Worm (Caenorhabditis elegans) whole organism, L2 larva: ENCODE results near the gene ZK688.7.

Experiments
- C34F6.9 ChIP-seq: fragments of 150-350 bp; optimal IDR thresholded peaks from 2 replicates; lab custom pipeline; 2014; ENCODE audit warnings: missing biosample characterization, missing genetic modification characterization
- F13H6.1 ChIP-seq: sonication (generic microtip); optimal IDR thresholded peaks from 2 replicates; lab custom pipeline; 2016; ENCODE audit warnings: missing genetic modification characterization, missing compliant biosample characterization
- ZK546.5 ChIP-seq: sonication (generic microtip); optimal IDR thresholded peaks from 2 replicates; lab custom pipeline; 2017; ENCODE audit warnings: missing biosample characterization, missing genetic modification characterization
- alr-1 ChIP-seq: fragments of 150-350 bp; optimal IDR thresholded peaks from 2 replicates; lab custom pipeline; 2014; ENCODE audit warnings: missing biosample characterization, missing genetic modification characterization
- blmp-1 ChIP-seq: sonication (generic microtip); optimal IDR thresholded peaks from 2 replicates; lab custom pipeline; 2017; ENCODE audit warnings: missing genetic modification characterization, mild to moderate bottlenecking, missing compliant biosample characterization, antibody characterized with exemption, moderate library complexity; ENCODE audit not compliant: insufficient read depth
- ceh-82 ChIP-seq: fragments of 150-350 bp; optimal IDR thresholded peaks from 2 replicates; lab custom pipeline; 2014; ENCODE audit warnings: missing biosample characterization, missing genetic modification characterization
- crh-2 ChIP-seq: sonication (generic microtip); optimal IDR thresholded peaks from 2 replicates; lab custom pipeline; 2017; ENCODE audit warnings: missing biosample characterization, missing genetic modification characterization
- elt-1 ChIP-seq: fragments of 150-350 bp; optimal IDR thresholded peaks from 2 replicates; lab custom pipeline; 2014; ENCODE audit warnings: missing biosample characterization, missing genetic modification characterization
- elt-3 ChIP-seq: sonication (generic microtip); optimal IDR thresholded peaks from 2 replicates; lab custom pipeline; 2017; ENCODE audit warnings: missing biosample characterization, missing genetic modification characterization
- fos-1 ChIP-seq: fragments of 150-350 bp; optimal IDR thresholded peaks from 2 replicates; lab custom pipeline; 2014; ENCODE audit warnings: missing biosample characterization, missing genetic modification characterization
- gmeb-1 ChIP-seq: fragments of 150-350 bp; optimal IDR thresholded peaks from 2 replicates; lab custom pipeline; 2014; ENCODE audit warnings: missing biosample characterization, missing genetic modification characterization
- lin-11 ChIP-seq: fragments of 150-350 bp; sonication (generic microtip); optimal IDR thresholded peaks from 2 replicates; lab custom pipeline; 2014; ENCODE audit warnings: missing biosample characterization, missing genetic modification characterization, inconsistent platforms, mixed read lengths
- lin-39 ChIP-seq: fragments of 150-350 bp; optimal IDR thresholded peaks from 2 replicates; lab custom pipeline; 2014; ENCODE audit warnings: missing biosample characterization, missing genetic modification reagents, missing genetic modification characterization
- lsy-2 ChIP-seq, 2 experiments: fragments of 150-350 bp in 1 of 2; sonication (generic microtip) in 1 of 2; optimal IDR thresholded peaks; 2 replicates each; lab custom pipeline; 2014 to 2017; ENCODE audit warnings: missing biosample characterization in 2 of 2, missing genetic modification characterization in 2 of 2
- mdl-1 ChIP-seq, 2 experiments: fragments of 150-350 bp in 1 of 2; sonication (generic microtip) in 1 of 2; optimal IDR thresholded peaks; 2 replicates each; lab custom pipeline; 2017; ENCODE audit warnings: missing biosample characterization in 2 of 2, missing genetic modification characterization in 2 of 2
- nhr-10 ChIP-seq: sonication (generic microtip); optimal IDR thresholded peaks from 2 replicates; lab custom pipeline; 2017; ENCODE audit warnings: missing biosample characterization, missing genetic modification characterization
- nhr-11 ChIP-seq: fragments of 150-350 bp; optimal IDR thresholded peaks from 2 replicates; lab custom pipeline; 2014; ENCODE audit warnings: missing biosample characterization, missing genetic modification characterization
- nhr-12 ChIP-seq: fragments of 150-350 bp; optimal IDR thresholded peaks from 2 replicates; lab custom pipeline; 2014; ENCODE audit warnings: missing biosample characterization, missing genetic modification characterization
- nhr-129 ChIP-seq: fragments of 150-350 bp; optimal IDR thresholded peaks from 2 replicates; lab custom pipeline; 2014; ENCODE audit warnings: missing biosample characterization, missing genetic modification characterization
- nhr-21 ChIP-seq: fragments of 150-350 bp; optimal IDR thresholded peaks from 2 replicates; lab custom pipeline; 2014; ENCODE audit warnings: missing biosample characterization, missing genetic modification characterization
- nhr-23 ChIP-seq: fragments of 150-350 bp; optimal IDR thresholded peaks from 2 replicates; lab custom pipeline; 2014; ENCODE audit warnings: missing biosample characterization, missing genetic modification reagents, missing genetic modification characterization
- nhr-237 ChIP-seq: fragments of 150-350 bp; optimal IDR thresholded peaks from 2 replicates; lab custom pipeline; 2014; ENCODE audit warnings: missing biosample characterization, missing genetic modification characterization
- nhr-25 ChIP-seq: fragments of 150-350 bp; sonication (generic microtip); optimal IDR thresholded peaks from 3 replicates; lab custom pipeline; 2014; ENCODE audit warnings: missing biosample characterization, missing genetic modification characterization
- nhr-6 ChIP-seq: fragments of 150-350 bp; optimal IDR thresholded peaks from 2 replicates; lab custom pipeline; 2014; ENCODE audit warnings: missing biosample characterization, missing genetic modification characterization
- peb-1 ChIP-seq: fragments of 150-350 bp; optimal IDR thresholded peaks from 2 replicates; lab custom pipeline; 2014; ENCODE audit warnings: missing biosample characterization, missing genetic modification characterization
- sem-4 ChIP-seq: fragments of 150-350 bp; optimal IDR thresholded peaks from 2 replicates; lab custom pipeline; 2014; ENCODE audit warnings: missing biosample characterization, missing genetic modification reagents, missing genetic modification characterization
- skn-1 ChIP-seq: sonication (generic microtip); optimal IDR thresholded peaks from 2 replicates; lab custom pipeline; 2017; ENCODE audit warnings: missing biosample characterization, missing genetic modification characterization
- sma-3 ChIP-seq: sonication (generic microtip); optimal IDR thresholded peaks from 2 replicates; lab custom pipeline; 2016; ENCODE audit warnings: missing genetic modification reagents, missing genetic modification characterization, missing compliant biosample characterization
- sma-9 ChIP-seq, 2 experiments: fragments of 150-350 bp in 1 of 2; sonication (generic microtip) in 1 of 2; optimal IDR thresholded peaks; 2 replicates each; lab custom pipeline; 2014 to 2016; ENCODE audit warnings: missing genetic modification characterization in 2 of 2, mild to moderate bottlenecking in 1 of 2, missing biosample characterization in 1 of 2, missing compliant biosample characterization in 1 of 2, missing genetic modification reagents in 1 of 2, moderate library complexity in 1 of 2
- snpc-4 ChIP-seq: fragments of 150-350 bp; optimal IDR thresholded peaks from 2 replicates; lab custom pipeline; 2014; ENCODE audit warnings: missing biosample characterization, missing genetic modification characterization
- unc-55 ChIP-seq: fragments of 150-350 bp; sonication (generic microtip); optimal IDR thresholded peaks from 3 replicates; lab custom pipeline; 2014; ENCODE audit warnings: missing biosample characterization, missing genetic modification reagents, missing genetic modification characterization
- zag-1 ChIP-seq: fragments of 150-350 bp; optimal IDR thresholded peaks from 2 replicates; lab custom pipeline; 2014; ENCODE audit warnings: missing biosample characterization, missing genetic modification characterization
- ztf-1 ChIP-seq: fragments of 200-800 bp; sonication (Bioruptor generic); conservative IDR thresholded peaks from 2 replicates; pipeline ENCODE4 v1.3.6; 2022; ENCODE audit warnings: missing genetic modification characterization, missing compliant biosample characterization

ZK688.7 gene

ce11 chrIII:7940819-7941218, 29.4 kb upstream of the ZK688.7 start, which contains the start of gene C29E4.12 (continued):
- no peak for TF ChIP-seq elt-3
- TF ChIP-seq ztf-1 (GFP tag; lab: Robert Waterston, UW), result no peak
- TF ChIP-seq C34F6.9 (tag; lab: Kevin White, UChicago), result peak; percentile 81
- no peak for TF ChIP-seq ceh-82 (tag; lab: Kevin White, UChicago)
- TF ChIP-seq peb-1 (tag; lab: Kevin White, UChicago), result no peak
- no peak for TF ChIP-seq nhr-12
- peak; percentile 64 for TF ChIP-seq nhr-129
- no peak for TF ChIP-seq fos-1
- TF ChIP-seq unc-55 (GFP tag; lab: Kevin White, UChicago), result peak; percentile 86
- TF ChIP-seq, all 48 proteins: peak for 17

- TF ChIP-seq sma-9 (GFP tag; optimal IDR thresholded peaks at IDR 0.05; lab: Kevin White, UChicago), result no peak
- no peak for TF ChIP-seq sma-9 (tag; optimal IDR thresholded peaks at IDR 0.05; lab: Kevin White, UChicago)
- TF ChIP-seq elt-1 (tag; lab: Kevin White, UChicago), result no peak
- no peak for TF ChIP-seq F13H6.1 (tag; lab: Kevin White, UChicago)
- TF ChIP-seq gmeb-1 (tag; lab: Kevin White, UChicago), result no peak
- TF ChIP-seq snpc-4, result no peak
- TF ChIP-seq nhr-237 (tag; lab: Kevin White, UChicago), result no peak
- no peak for TF ChIP-seq nhr-25 (tag; lab: Kevin White, UChicago)
- no peak for TF ChIP-seq ceh-82 (tag; lab: Kevin White, UChicago)
- TF ChIP-seq nhr-23 (tag; lab: Kevin White, UChicago), result no peak
- TF ChIP-seq mdl-1 (tag; optimal IDR thresholded peaks at IDR 0.05; lab: Kevin White, UChicago), result no peak
- TF ChIP-seq, all 48 proteins: peak for 0
These were observed 26.1 kb upstream of the ZK688.7 start, which contains the start of gene C29E4.10 for ce11 chrIII:7937548-7937947. Gene C29E4.10 (plus strand): TSS chrIII:7937848.

DNA sequence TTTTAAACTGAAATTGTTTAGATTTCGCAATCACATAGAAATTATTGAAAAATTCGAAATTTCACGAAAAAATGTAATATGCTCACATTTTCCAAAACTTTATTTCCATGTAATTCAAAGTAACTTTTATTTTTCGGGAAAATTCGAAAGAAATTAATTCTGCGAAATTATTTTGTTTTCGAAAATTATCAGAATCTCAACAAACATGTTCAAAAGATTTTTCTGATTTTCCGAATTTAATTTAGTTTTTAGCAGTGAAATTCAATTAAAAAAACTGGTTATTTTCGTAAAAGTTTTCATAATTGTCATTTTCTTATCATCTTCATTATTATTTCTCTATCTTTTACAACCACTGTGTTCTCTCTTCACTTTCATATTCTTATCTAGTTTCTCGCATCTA, 21.8 kb upstream of the ZK688.7 start, which contains the start of gene ran-2:
Gene ran-2, plus strand, starts transcription at position 301 of the 400 bp plus-strand sequence.
- TF ChIP-seq fos-1 (peak; percentile 34), blmp-1 (peak; percentile 6), unc-55 (GFP tag; lab: Kevin White, UChicago) (no peak), sem-4 (tag; lab: Kevin White, UChicago) (no peak)

ce11 chrIII:7928549-7929129, 17.2 kb upstream of the ZK688.7 start, which contains the start of the genes C29E4.13 and npp-15:
Gene C29E4.13 (minus strand): TSS chrIII:7928717.
Gene npp-15 (plus strand): TSS chrIII:7929043.
- no peak for TF ChIP-seq zag-1 (tag; lab: Kevin White, UChicago)
- no peak for TF ChIP-seq nhr-12
- TF ChIP-seq gmeb-1 (tag; lab: Kevin White, UChicago), result peak; percentile 78
- TF ChIP-seq nhr-25 (tag; lab: Kevin White, UChicago), result peak; percentile 62
- no peak for TF ChIP-seq alr-1 (tag; lab: Kevin White, UChicago)
- TF ChIP-seq nhr-6, result no peak
- peak; percentile 50 for TF ChIP-seq crh-2 (tag; lab: Kevin White, UChicago)
- peak; percentile 39 for TF ChIP-seq nhr-129
- TF ChIP-seq unc-55 (GFP tag; lab: Kevin White, UChicago), result peak; percentile 65
- TF ChIP-seq lsy-2 (tag; optimal IDR thresholded peaks at IDR 0.05; lab: Kevin White, UChicago), result peak; percentile 16 to 79

ce11 chrIII:7925968-7926367, 14.5 kb upstream of the ZK688.7 start:
- TF ChIP-seq skn-1 (no peak), snpc-4 (no peak), nhr-21 (tag; lab: Kevin White, UChicago) (no peak), ceh-82 (tag; lab: Kevin White, UChicago) (no peak), sma-9 (GFP tag; optimal IDR thresholded peaks at IDR 0.05; lab: Kevin White, UChicago) (no peak), sma-9 (tag; optimal IDR thresholded peaks at IDR 0.05; lab: Kevin White, UChicago) (no peak), nhr-10 (tag; lab: Kevin White, UChicago) (no peak), nhr-237 (tag; lab: Kevin White, UChicago) (no peak), lsy-2 (tag; optimal IDR thresholded peaks at IDR 0.05; lab: Kevin White, UChicago) (no peak), alr-1 (tag; lab: Kevin White, UChicago) (no peak), lin-11 (no peak), peb-1 (tag; lab: Kevin White, UChicago) (no peak), ZK546.5 (tag; lab: Kevin White, UChicago) (no peak), C34F6.9 (tag; lab: Kevin White, UChicago) (no peak), blmp-1 (no peak), nhr-11 (tag; lab: Kevin White, UChicago) (no peak), gmeb-1 (tag; lab: Kevin White, UChicago) (no peak), sma-3 (GFP tag; lab: Kevin White, UChicago) (no peak), lin-39 (tag; lab: Kevin White, UChicago) (no peak)
